Worm (Caenorhabditis elegans) whole organism, young adult: ENCODE data around the gene Y22D7AL.4.

Experiments
- F55B11.4 ChIP-seq: sonication (generic microtip); optimal IDR thresholded peaks from 2 replicates; lab custom pipeline; 2016; ENCODE audit warnings: missing compliant biosample characterization, missing genetic modification characterization, borderline replicate concordance; ENCODE audit not compliant: insufficient read depth
- Y95B8A.8 ChIP-seq: fragments of 200-800 bp; sonication (Bioruptor generic); IDR thresholded peaks from 2 replicates; pipeline ENCODE4 v1.3.6; 2022; ENCODE audit warnings: missing genetic modification reagents, missing genetic modification characterization, missing compliant biosample characterization
- ZK185.1 ChIP-seq: sonication (generic microtip); optimal IDR thresholded peaks from 2 replicates; lab custom pipeline; 2016; ENCODE audit warnings: mild to moderate bottlenecking, missing genetic modification characterization, missing compliant biosample characterization; ENCODE audit not compliant: poor library complexity, severe bottlenecking
- ama-1 ChIP-seq, 3 experiments: fragments of 150-350 bp in 1 of 3; sonication (generic microtip) in 2 of 3; optimal IDR thresholded peaks; 2 replicates each; lab custom pipeline; 2014 to 2018; ENCODE audit warnings: missing biosample characterization in 2 of 3, missing genetic modification characterization in 2 of 3, missing genetic modification reagents in 2 of 3
- mxl-1 ChIP-seq: sonication (generic microtip); optimal IDR thresholded peaks from 2 replicates; lab custom pipeline; 2016; ENCODE audit warnings: missing genetic modification characterization, missing compliant biosample characterization
- pha-4 ChIP-seq: fragments of 150-350 bp; sonication (generic microtip); optimal IDR thresholded peaks from 2 replicates; lab custom pipeline; 2014; ENCODE audit warnings: missing biosample characterization, missing genetic modification reagents, missing genetic modification characterization
- tlf-1 ChIP-seq: fragments of 200-800 bp; sonication (Bioruptor generic); optimal IDR thresholded peaks from 2 replicates; lab custom pipeline; 2018; ENCODE audit warnings: mild to moderate bottlenecking, missing genetic modification characterization, missing compliant biosample characterization
- unc-62 ChIP-seq: fragments of 150-350 bp; optimal IDR thresholded peaks from 2 replicates; lab custom pipeline; 2014; ENCODE audit warnings: missing biosample characterization, missing genetic modification reagents, missing genetic modification characterization
- ztf-22 ChIP-seq: fragments of 200-800 bp; sonication (Bioruptor generic); optimal IDR thresholded peaks from 2 replicates; lab custom pipeline; 2018; ENCODE audit warnings: mild to moderate bottlenecking, missing genetic modification characterization, moderate library complexity, missing compliant biosample characterization
- ztf-25 ChIP-seq: fragments of 200-800 bp; sonication (Bioruptor generic); IDR thresholded peaks from 2 replicates; pipeline ENCODE4 v1.3.6; 2022; ENCODE audit warnings: missing genetic modification reagents, missing genetic modification characterization, missing compliant biosample characterization

DNA sequence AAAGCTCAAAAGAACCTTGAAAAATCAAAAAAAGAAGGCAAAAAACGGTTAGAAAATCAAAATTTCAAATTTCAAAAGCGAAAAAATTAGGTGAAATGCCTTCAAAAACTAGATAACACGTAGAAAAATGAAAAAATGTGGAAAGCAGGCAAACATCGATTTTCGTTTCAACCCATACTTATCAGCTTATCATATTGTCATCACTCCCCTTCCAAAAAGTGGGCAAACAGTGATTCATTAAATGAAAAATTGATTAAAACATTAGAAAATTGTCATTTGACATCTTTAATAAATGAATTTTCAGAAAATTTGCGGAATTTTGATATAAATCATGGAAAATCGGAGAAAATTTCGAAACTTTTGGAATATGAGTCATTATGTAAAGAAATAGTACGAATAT is 34.6 kb downstream of the Y22D7AL.4 start:
- TF ChIP-seq F55B11.4 (tag; lab: Kevin White, UChicago) (no peak), pha-4 (tag; lab: Kevin White, UChicago) (no peak), ztf-22 (GFP tag; lab: Kevin White, UChicago) (no peak), unc-62 (no peak), Y95B8A.8 (GFP tag; lab: Robert Waterston, UW) (no peak), ztf-25 (GFP tag; lab: Robert Waterston, UW) (no peak), mxl-1 (no peak), tlf-1 (no peak), ZK185.1 (tag; lab: Kevin White, UChicago) (no peak), ama-1 (optimal IDR thresholded peaks at IDR 0.05; lab: Kevin White, UChicago) (no peak), ama-1 (GFP tag; optimal IDR thresholded peaks at IDR 0.05; lab: Kevin White, UChicago) (no peak)
